Worm (Caenorhabditis elegans) whole organism, young adult: ENCODE data around the gene T05H10.8.

Experiments
- B0019.2 ChIP-seq: fragments of 200-800 bp; sonication (Bioruptor generic); conservative IDR thresholded peaks from 2 replicates; pipeline ENCODE4 v1.3.6; 2022; ENCODE audit warnings: missing genetic modification reagents, missing genetic modification characterization, missing compliant biosample characterization
- F22D6.2 ChIP-seq: sonication (generic microtip); optimal IDR thresholded peaks from 2 replicates; lab custom pipeline; 2016; ENCODE audit warnings: mild to moderate bottlenecking, missing genetic modification characterization, missing compliant biosample characterization
- F23B12.7 ChIP-seq: sonication (generic microtip); optimal IDR thresholded peaks from 2 replicates; lab custom pipeline; 2017; ENCODE audit warnings: missing genetic modification characterization, mild to moderate bottlenecking, missing compliant biosample characterization, antibody characterized with exemption, moderate library complexity; ENCODE audit not compliant: insufficient read depth
- F33H1.4 ChIP-seq: fragments of 200-800 bp; sonication (Bioruptor generic); IDR thresholded peaks from 2 replicates; pipeline ENCODE4 v1.3.6; 2022; ENCODE audit warnings: missing genetic modification reagents, missing genetic modification characterization, missing compliant biosample characterization
- F37B4.10 ChIP-seq: fragments of 200-800 bp; sonication (Bioruptor generic); IDR thresholded peaks from 2 replicates; pipeline ENCODE4 v1.3.6; 2022; ENCODE audit warnings: missing genetic modification characterization, missing compliant biosample characterization
- F49E8.2 ChIP-seq: sonication (generic microtip); optimal IDR thresholded peaks from 3 replicates; lab custom pipeline; 2017; ENCODE audit warnings: missing genetic modification characterization, mild to moderate bottlenecking, missing compliant biosample characterization, antibody characterized with exemption, moderate library complexity; ENCODE audit not compliant: insufficient read depth
- F57A8.1 ChIP-seq: fragments of 200-800 bp; sonication (Bioruptor generic); optimal IDR thresholded peaks from 2 replicates; lab custom pipeline; 2018; ENCODE audit warnings: mild to moderate bottlenecking, missing genetic modification characterization, moderate library complexity, missing compliant biosample characterization
- T26A5.8 ChIP-seq: sonication (generic microtip); optimal IDR thresholded peaks from 2 replicates; lab custom pipeline; 2016; ENCODE audit warnings: missing genetic modification characterization, missing compliant biosample characterization
- Y53G8AR.9 ChIP-seq: fragments of 200-800 bp; sonication (Bioruptor generic); conservative IDR thresholded peaks from 2 replicates; pipeline ENCODE4 v1.3.6; 2022; ENCODE audit warnings: missing genetic modification reagents, missing genetic modification characterization, missing compliant biosample characterization
- Y56A3A.18 ChIP-seq: fragments of 200-800 bp; sonication (Bioruptor generic); IDR thresholded peaks from 2 replicates; pipeline ENCODE4 v1.3.6; 2022; ENCODE audit warnings: missing genetic modification reagents, missing genetic modification characterization, missing compliant biosample characterization
- athp-1 ChIP-seq: sonication (generic microtip); optimal IDR thresholded peaks from 2 replicates; lab custom pipeline; 2017; ENCODE audit warnings: mild to moderate bottlenecking, missing genetic modification characterization, missing compliant biosample characterization
- attf-5 ChIP-seq: fragments of 200-800 bp; sonication (Bioruptor generic); optimal IDR thresholded peaks from 2 replicates; lab custom pipeline; 2018; ENCODE audit warnings: mild to moderate bottlenecking, missing genetic modification characterization, missing compliant biosample characterization
- ceh-100 ChIP-seq: fragments of 200-800 bp; sonication (Bioruptor generic); IDR thresholded peaks from 2 replicates; pipeline ENCODE4 v1.3.6; 2022; ENCODE audit warnings: missing genetic modification reagents, missing genetic modification characterization, missing compliant biosample characterization
- ceh-40 ChIP-seq: fragments of 200-800 bp; sonication (Bioruptor generic); IDR thresholded peaks from 2 replicates; pipeline ENCODE4 v1.3.6; 2022; ENCODE audit warnings: missing genetic modification characterization, missing compliant biosample characterization
- ceh-79 ChIP-seq: sonication (generic microtip); optimal IDR thresholded peaks from 2 replicates; lab custom pipeline; 2017; ENCODE audit warnings: mild to moderate bottlenecking, missing genetic modification characterization, missing compliant biosample characterization
- ceh-91 ChIP-seq: fragments of 200-800 bp; sonication (Bioruptor generic); IDR thresholded peaks from 2 replicates; pipeline ENCODE4 v1.3.6; 2022; ENCODE audit warnings: missing genetic modification reagents, missing genetic modification characterization, missing compliant biosample characterization
- chd-7 ChIP-seq: sonication (generic microtip); optimal IDR thresholded peaks from 2 replicates; lab custom pipeline; 2016; ENCODE audit warnings: mild to moderate bottlenecking, missing genetic modification characterization, moderate library complexity, missing compliant biosample characterization
- die-1 ChIP-seq: sonication (generic microtip); optimal IDR thresholded peaks from 2 replicates; lab custom pipeline; 2016; ENCODE audit warnings: missing genotype, mild to moderate bottlenecking, missing genetic modification characterization, missing compliant biosample characterization
- dox-1 ChIP-seq: fragments of 200-800 bp; sonication (Bioruptor generic); IDR thresholded peaks from 2 replicates; pipeline ENCODE4 v1.3.6; 2022; ENCODE audit warnings: missing genetic modification reagents, missing genetic modification characterization, missing compliant biosample characterization
- egl-18 ChIP-seq: fragments of 200-800 bp; sonication (Bioruptor generic); IDR thresholded peaks from 2 replicates; pipeline ENCODE4 v1.3.6; 2022; ENCODE audit warnings: missing genetic modification reagents, missing genetic modification characterization, missing compliant biosample characterization
- egrh-3 ChIP-seq: fragments of 200-800 bp; sonication (Bioruptor generic); IDR thresholded peaks from 2 replicates; pipeline ENCODE4 v1.3.6; 2022; ENCODE audit warnings: missing genetic modification reagents, missing genetic modification characterization, missing compliant biosample characterization
- ets-4 ChIP-seq: fragments of 200-800 bp; sonication (Bioruptor generic); optimal IDR thresholded peaks from 2 replicates; lab custom pipeline; 2018; ENCODE audit warnings: mild to moderate bottlenecking, missing genetic modification characterization, missing compliant biosample characterization
- gei-17 ChIP-seq: fragments of 200-800 bp; sonication (Bioruptor generic); optimal IDR thresholded peaks from 2 replicates; lab custom pipeline; 2018; ENCODE audit warnings: mild to moderate bottlenecking, missing genetic modification characterization, missing compliant biosample characterization
- him-1 ChIP-seq: sonication (generic microtip); optimal IDR thresholded peaks from 2 replicates; lab custom pipeline; 2016; ENCODE audit warnings: missing genotype, missing genetic modification reagents, missing genetic modification characterization, missing compliant biosample characterization
- hmg-1.2 ChIP-seq: fragments of 200-800 bp; sonication (Bioruptor generic); IDR thresholded peaks from 2 replicates; pipeline ENCODE4 v1.3.6; 2022; ENCODE audit warnings: missing genetic modification reagents, missing genetic modification characterization, missing compliant biosample characterization
- let-526 ChIP-seq: fragments of 200-800 bp; sonication (Bioruptor generic); IDR thresholded peaks from 2 replicates; pipeline ENCODE4 v1.3.6; 2022; ENCODE audit warnings: missing genetic modification reagents, missing genetic modification characterization, missing compliant biosample characterization
- lsl-1 ChIP-seq: fragments of 200-800 bp; sonication (Bioruptor generic); optimal IDR thresholded peaks from 2 replicates; lab custom pipeline; 2018; ENCODE audit warnings: mild to moderate bottlenecking, missing genetic modification characterization, moderate library complexity, missing compliant biosample characterization
- lsy-27 ChIP-seq: sonication (generic microtip); optimal IDR thresholded peaks from 2 replicates; lab custom pipeline; 2017; ENCODE audit warnings: missing genetic modification characterization, mild to moderate bottlenecking, missing compliant biosample characterization, antibody characterized with exemption, missing genotype, borderline replicate concordance; ENCODE audit not compliant: insufficient read depth
- madf-8 ChIP-seq: fragments of 200-800 bp; sonication (Bioruptor generic); conservative IDR thresholded peaks from 2 replicates; pipeline ENCODE4 v1.3.6; 2022; ENCODE audit warnings: missing genetic modification reagents, missing genetic modification characterization, missing compliant biosample characterization
- mcd-1 ChIP-seq: fragments of 200-800 bp; sonication (Bioruptor generic); IDR thresholded peaks from 2 replicates; pipeline ENCODE4 v1.3.6; 2022; ENCODE audit warnings: missing genetic modification reagents, missing genetic modification characterization, missing compliant biosample characterization
- mel-28 ChIP-seq: sonication (generic microtip); optimal IDR thresholded peaks from 2 replicates; lab custom pipeline; 2016; ENCODE audit warnings: borderline replicate concordance, mild to moderate bottlenecking, missing genetic modification characterization, missing compliant biosample characterization
- mes-4 ChIP-seq: sonication (generic microtip); optimal IDR thresholded peaks from 2 replicates; lab custom pipeline; 2016; ENCODE audit warnings: missing genotype, missing genetic modification characterization, missing compliant biosample characterization
- nfyb-1 ChIP-seq: fragments of 200-800 bp; sonication (Bioruptor generic); IDR thresholded peaks from 2 replicates; pipeline ENCODE4 v1.3.6; 2022; ENCODE audit warnings: missing genetic modification reagents, missing genetic modification characterization, missing compliant biosample characterization
- nhr-90 ChIP-seq: sonication (generic microtip); optimal IDR thresholded peaks from 2 replicates; lab custom pipeline; 2016; ENCODE audit warnings: missing genotype, mild to moderate bottlenecking, missing genetic modification characterization, missing compliant biosample characterization
- pbrm-1 ChIP-seq: fragments of 200-800 bp; sonication (Bioruptor generic); IDR thresholded peaks from 2 replicates; pipeline ENCODE4 v1.3.6; 2022; ENCODE audit warnings: missing genetic modification reagents, missing genetic modification characterization, missing compliant biosample characterization
- pha-4 ChIP-seq: fragments of 150-350 bp; sonication (generic microtip); optimal IDR thresholded peaks from 2 replicates; lab custom pipeline; 2014; ENCODE audit warnings: missing biosample characterization, missing genetic modification reagents, missing genetic modification characterization
- rcor-1 ChIP-seq: fragments of 200-800 bp; sonication (Bioruptor generic); IDR thresholded peaks from 2 replicates; pipeline ENCODE4 v1.3.6; 2022; ENCODE audit warnings: missing genetic modification reagents, missing genetic modification characterization, missing compliant biosample characterization
- repo-1 ChIP-seq: sonication (generic microtip); optimal IDR thresholded peaks from 2 replicates; lab custom pipeline; 2017; ENCODE audit warnings: mild to moderate bottlenecking, missing genetic modification characterization, missing compliant biosample characterization
- sea-2 ChIP-seq: fragments of 200-800 bp; sonication (Bioruptor generic); IDR thresholded peaks from 2 replicates; pipeline ENCODE4 v1.3.6; 2022; ENCODE audit warnings: missing genetic modification characterization, missing compliant biosample characterization
- snpc-1.1 ChIP-seq: sonication (generic microtip); optimal IDR thresholded peaks from 2 replicates; lab custom pipeline; 2017; ENCODE audit warnings: missing genetic modification characterization, mild to moderate bottlenecking, missing compliant biosample characterization, antibody characterized with exemption, moderate library complexity, missing genotype, missing genetic modification reagents; ENCODE audit not compliant: insufficient read depth
- snpc-1.3 ChIP-seq: sonication (generic microtip); optimal IDR thresholded peaks from 2 replicates; lab custom pipeline; 2017; ENCODE audit warnings: missing genetic modification characterization, mild to moderate bottlenecking, missing compliant biosample characterization, antibody characterized with exemption, moderate library complexity, missing genotype, missing genetic modification reagents; ENCODE audit not compliant: insufficient read depth
- unc-130 ChIP-seq: sonication (generic microtip); optimal IDR thresholded peaks from 2 replicates; lab custom pipeline; 2016; ENCODE audit warnings: missing genetic modification reagents, missing genetic modification characterization, missing compliant biosample characterization
- zim-3 ChIP-seq: sonication (generic microtip); optimal IDR thresholded peaks from 2 replicates; lab custom pipeline; 2017; ENCODE audit warnings: mild to moderate bottlenecking, missing genetic modification characterization, moderate library complexity, missing compliant biosample characterization
- ztf-18 ChIP-seq: sonication (generic microtip); optimal IDR thresholded peaks from 2 replicates; lab custom pipeline; 2016; ENCODE audit warnings: missing genotype, mild to moderate bottlenecking, missing genetic modification characterization, missing compliant biosample characterization
- ztf-25 ChIP-seq: fragments of 200-800 bp; sonication (Bioruptor generic); IDR thresholded peaks from 2 replicates; pipeline ENCODE4 v1.3.6; 2022; ENCODE audit warnings: missing genetic modification reagents, missing genetic modification characterization, missing compliant biosample characterization
- ztf-26 ChIP-seq: sonication (generic microtip); optimal IDR thresholded peaks from 2 replicates; lab custom pipeline; 2017; ENCODE audit warnings: missing genetic modification characterization, missing compliant biosample characterization
- ztf-28 ChIP-seq: fragments of 200-800 bp; sonication (Bioruptor generic); IDR thresholded peaks from 2 replicates; pipeline ENCODE4 v1.3.6; 2022; ENCODE audit warnings: missing genetic modification reagents, missing genetic modification characterization, missing compliant biosample characterization
- ztf-3 ChIP-seq: fragments of 200-800 bp; sonication (Bioruptor generic); optimal IDR thresholded peaks from 2 replicates; lab custom pipeline; 2018; ENCODE audit warnings: mild to moderate bottlenecking, missing genetic modification characterization, missing compliant biosample characterization

T05H10.8 gene

DNA sequence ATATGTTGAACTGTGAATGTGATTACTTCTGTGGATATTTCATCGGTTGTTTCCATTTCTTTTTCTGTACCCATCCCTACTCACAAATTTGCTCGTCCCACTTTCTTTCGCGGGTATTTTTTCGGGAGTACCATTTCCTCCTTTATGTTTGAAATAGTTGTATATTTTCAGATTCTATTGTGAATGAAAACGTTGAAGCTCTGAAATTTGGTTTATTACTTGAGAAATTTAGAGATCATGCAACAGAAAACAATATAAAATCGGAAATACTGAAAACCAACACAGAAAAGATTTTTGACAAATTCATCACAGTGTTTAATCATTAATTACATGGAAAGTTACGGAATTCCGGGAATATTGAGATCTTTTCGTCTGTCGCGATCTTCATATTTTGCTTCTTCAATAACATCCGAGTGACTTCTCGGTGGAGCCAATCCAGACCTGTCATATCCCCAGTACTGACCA lies 38.3 kb upstream of the T05H10.8 start (continued):
- TF ChIP-seq sea-2 (GFP tag; lab: Robert Waterston, UW) (no peak), let-526 (GFP tag; lab: Robert Waterston, UW) (no peak), ztf-28 (GFP tag; lab: Robert Waterston, UW) (no peak), T26A5.8 (no peak), lsy-27 (no peak), athp-1 (tag; lab: Kevin White, UChicago) (peak; percentile 60), nhr-90 (tag; lab: Kevin White, UChicago) (no peak), F49E8.2 (tag; lab: Kevin White, UChicago) (peak; percentile 31), mes-4 (tag; lab: Kevin White, UChicago) (no peak), pbrm-1 (0 out of 2 replicates have a peak, but pooled peaks have one; percentile 14), hmg-1.2 (GFP tag; lab: Robert Waterston, UW) (peak; percentile 32; the same call in 1 of the 2 replicates), snpc-1.3 (tag; lab: Kevin White, UChicago) (peak; percentile 20), him-1 (tag; lab: Kevin White, UChicago) (no peak), Y56A3A.18 (GFP tag; lab: Robert Waterston, UW) (peak; percentile 14; the same call in 1 of the 2 replicates), pha-4 (tag; lab: Kevin White, UChicago) (no peak), F23B12.7 (tag; lab: Kevin White, UChicago) (no peak), egl-18 (no peak), ceh-91 (GFP tag; lab: Robert Waterston, UW) (no peak), ceh-40 (GFP tag; lab: Robert Waterston, UW) (peak; percentile 57; the same call in 1 of the 2 replicates), rcor-1 (GFP tag; lab: Robert Waterston, UW) (peak; percentile 43; the same call in 1 of the 2 replicates), ceh-100 (GFP tag; lab: Robert Waterston, UW) (no peak; the same call in 1 of the 2 replicates), egrh-3 (no peak), unc-130 (GFP tag; lab: Kevin White, UChicago) (no peak), die-1 (tag; lab: Kevin White, UChicago) (peak; percentile 22), attf-5 (GFP tag; lab: Kevin White, UChicago) (peak; percentile 39), Y53G8AR.9 (GFP tag; lab: Robert Waterston, UW) (peak; percentile 44; the same call in 1 of the 2 replicates), B0019.2 (GFP tag; lab: Robert Waterston, UW) (no peak), lsl-1 (GFP tag; lab: Kevin White, UChicago) (peak; percentile 23), ets-4 (GFP tag; lab: Kevin White, UChicago) (no peak), zim-3 (tag; lab: Kevin White, UChicago) (peak; percentile 9), F33H1.4 (no peak), F22D6.2 (tag; lab: Kevin White, UChicago) (no peak), ztf-3 (peak; percentile 5), mcd-1 (GFP tag; lab: Robert Waterston, UW) (0 out of 2 replicates have a peak, but pooled peaks have one; percentile 21), dox-1 (GFP tag; lab: Robert Waterston, UW) (peak; percentile 31; the same call in 1 of the 2 replicates), gei-17 (GFP tag; lab: Kevin White, UChicago) (no peak), ztf-18 (tag; lab: Kevin White, UChicago) (no peak), F57A8.1 (GFP tag; lab: Kevin White, UChicago) (no peak), snpc-1.1 (tag; lab: Kevin White, UChicago) (no peak), ztf-26 (tag; lab: Kevin White, UChicago) (peak; percentile 55), repo-1 (tag; lab: Kevin White, UChicago) (peak; percentile 42), chd-7 (tag; lab: Kevin White, UChicago) (peak; percentile 61), ceh-79 (tag; lab: Kevin White, UChicago) (peak; percentile 50), F37B4.10 (GFP tag; lab: Robert Waterston, UW) (no peak), mel-28 (tag; lab: Kevin White, UChicago) (no peak), ztf-25 (0 out of 2 replicates have a peak, but pooled peaks have one; percentile 22), nfyb-1 (GFP tag; lab: Robert Waterston, UW) (peak; percentile 71), madf-8 (GFP tag; lab: Robert Waterston, UW) (no peak)
